Worm (Caenorhabditis elegans) whole organism, late embryonic: ENCODE measurements around the gene dsl-6.

Experiments
- F13H6.1 ChIP-seq: sonication (generic microtip); optimal IDR thresholded peaks from 2 replicates; lab custom pipeline; 2016; ENCODE audit warnings: missing genetic modification characterization, missing compliant biosample characterization
- K02D7.2 ChIP-seq: sonication (generic microtip); optimal IDR thresholded peaks from 2 replicates; lab custom pipeline; 2017; ENCODE audit warnings: mild to moderate bottlenecking, missing genetic modification characterization, missing compliant biosample characterization
- ahr-1 ChIP-seq: sonication (generic microtip); optimal IDR thresholded peaks from 2 replicates; lab custom pipeline; 2016; ENCODE audit warnings: missing genetic modification characterization, missing compliant biosample characterization
- ceh-30 ChIP-seq: fragments of 150-350 bp; optimal IDR thresholded peaks from 2 replicates; lab custom pipeline; 2014; ENCODE audit warnings: missing biosample characterization, missing genetic modification characterization
- ceh-31 ChIP-seq: sonication (generic microtip); optimal IDR thresholded peaks from 2 replicates; lab custom pipeline; 2016; ENCODE audit warnings: missing genetic modification characterization, missing compliant biosample characterization
- ceh-48 ChIP-seq: sonication (generic microtip); optimal IDR thresholded peaks from 2 replicates; lab custom pipeline; 2016; ENCODE audit warnings: missing genetic modification characterization, inconsistent platforms, missing compliant biosample characterization
- ceh-6 ChIP-seq: fragments of 200-800 bp; sonication (Bioruptor generic); optimal IDR thresholded peaks from 2 replicates; lab custom pipeline; 2018; ENCODE audit warnings: mild to moderate bottlenecking, missing genetic modification characterization, missing compliant biosample characterization
- che-1 ChIP-seq: sonication (generic microtip); optimal IDR thresholded peaks from 2 replicates; lab custom pipeline; 2016; ENCODE audit warnings: mild to moderate bottlenecking, missing genetic modification characterization, missing compliant biosample characterization
- dmd-4 ChIP-seq: sonication (generic microtip); optimal IDR thresholded peaks from 2 replicates; lab custom pipeline; 2016; ENCODE audit warnings: borderline replicate concordance, missing genetic modification characterization, missing compliant biosample characterization
- dve-1 ChIP-seq: sonication (generic microtip); optimal IDR thresholded peaks from 2 replicates; lab custom pipeline; 2017; ENCODE audit warnings: antibody characterized with exemption, mild to moderate bottlenecking, missing genetic modification characterization, missing compliant biosample characterization
- elt-2 ChIP-seq: sonication (generic microtip); optimal IDR thresholded peaks from 2 replicates; lab custom pipeline; 2016; ENCODE audit warnings: missing genetic modification reagents, missing genetic modification characterization, missing compliant biosample characterization
- ets-4 ChIP-seq: sonication (generic microtip); optimal IDR thresholded peaks from 2 replicates; lab custom pipeline; 2016; ENCODE audit warnings: missing genetic modification characterization, missing compliant biosample characterization
- fkh-10 ChIP-seq: fragments of 150-350 bp; optimal IDR thresholded peaks from 2 replicates; lab custom pipeline; 2014; ENCODE audit warnings: missing biosample characterization, missing genetic modification reagents, missing genetic modification characterization
- fkh-6 ChIP-seq: sonication (generic microtip); optimal IDR thresholded peaks from 2 replicates; lab custom pipeline; 2016; ENCODE audit warnings: missing genetic modification characterization, missing compliant biosample characterization
- gmeb-2 ChIP-seq: sonication (generic microtip); optimal IDR thresholded peaks from 2 replicates; lab custom pipeline; 2016; ENCODE audit warnings: missing genetic modification characterization, inconsistent platforms, missing compliant biosample characterization
- hlh-13 ChIP-seq: fragments of 200-800 bp; sonication (Bioruptor generic); optimal IDR thresholded peaks from 2 replicates; lab custom pipeline; 2018; ENCODE audit warnings: mild to moderate bottlenecking, missing genetic modification characterization, missing compliant biosample characterization
- mec-3 ChIP-seq: sonication (generic microtip); optimal IDR thresholded peaks from 2 replicates; lab custom pipeline; 2016; ENCODE audit warnings: borderline replicate concordance, missing genetic modification characterization, missing compliant biosample characterization
- nfya-1 ChIP-seq: sonication (generic microtip); optimal IDR thresholded peaks from 2 replicates; lab custom pipeline; 2017; ENCODE audit warnings: missing genetic modification characterization, mild to moderate bottlenecking, missing compliant biosample characterization, antibody characterized with exemption, moderate library complexity
- nhr-232 ChIP-seq: sonication (generic microtip); optimal IDR thresholded peaks from 2 replicates; lab custom pipeline; 2016; ENCODE audit warnings: missing genetic modification characterization, missing compliant biosample characterization
- pag-3 ChIP-seq: sonication (generic microtip); optimal IDR thresholded peaks from 2 replicates; lab custom pipeline; 2016; ENCODE audit warnings: missing compliant biosample characterization, missing genetic modification characterization, borderline replicate concordance
- pat-9 ChIP-seq: fragments of 200-800 bp; sonication (Bioruptor generic); optimal IDR thresholded peaks from 2 replicates; lab custom pipeline; 2018; ENCODE audit warnings: mild to moderate bottlenecking, missing genetic modification characterization, moderate library complexity, missing compliant biosample characterization
- pax-1 ChIP-seq: fragments of 150-350 bp; optimal IDR thresholded peaks from 2 replicates; lab custom pipeline; 2014; ENCODE audit warnings: missing biosample characterization, missing genetic modification characterization
- pha-2 ChIP-seq: sonication (generic microtip); optimal IDR thresholded peaks from 2 replicates; lab custom pipeline; 2017; ENCODE audit warnings: mild to moderate bottlenecking, missing genetic modification characterization, missing compliant biosample characterization
- rnt-1 ChIP-seq: sonication (generic microtip); optimal IDR thresholded peaks from 2 replicates; lab custom pipeline; 2016; ENCODE audit warnings: missing genetic modification characterization, missing compliant biosample characterization
- sdc-2 ChIP-seq: sonication (generic microtip); optimal IDR thresholded peaks from 2 replicates; lab custom pipeline; 2016; ENCODE audit warnings: missing genotype, missing genetic modification characterization, missing compliant biosample characterization
- sox-4 ChIP-seq: sonication (generic microtip); optimal IDR thresholded peaks from 2 replicates; lab custom pipeline; 2017; ENCODE audit warnings: mild to moderate bottlenecking, missing genetic modification characterization, inconsistent platforms, missing compliant biosample characterization
- tbx-2 ChIP-seq: sonication (generic microtip); optimal IDR thresholded peaks from 2 replicates; lab custom pipeline; 2016; ENCODE audit warnings: missing genetic modification characterization, missing compliant biosample characterization
- ttx-3 ChIP-seq: sonication (generic microtip); optimal IDR thresholded peaks from 2 replicates; lab custom pipeline; 2016; ENCODE audit warnings: missing genetic modification reagents, missing genetic modification characterization, missing compliant biosample characterization
- unc-42 ChIP-seq: sonication (generic microtip); optimal IDR thresholded peaks from 2 replicates; lab custom pipeline; 2016; ENCODE audit warnings: missing genotype, missing genetic modification characterization, missing compliant biosample characterization
- unc-55 ChIP-seq: sonication (generic microtip); optimal IDR thresholded peaks from 2 replicates; lab custom pipeline; 2017; ENCODE audit warnings: missing biosample characterization, missing genetic modification reagents, missing genetic modification characterization
- unc-86 ChIP-seq: sonication (generic microtip); optimal IDR thresholded peaks from 2 replicates; lab custom pipeline; 2016; ENCODE audit warnings: missing genetic modification characterization, missing compliant biosample characterization
- ztf-16 ChIP-seq: sonication (generic microtip); optimal IDR thresholded peaks from 2 replicates; lab custom pipeline; 2017; ENCODE audit warnings: missing genetic modification characterization, missing compliant biosample characterization

dsl-6 gene

ce11 chrIV:11377439-11377838, 20.7 kb downstream of the dsl-6 start:
- no peak for TF ChIP-seq pha-2 (tag; lab: Kevin White, UChicago)
- TF ChIP-seq, all 69 proteins: peak for 0

- TF ChIP-seq fkh-6 (no peak), gmeb-2 (no peak), ets-4 (tag; lab: Kevin White, UChicago) (no peak), pag-3 (no peak), ceh-48 (no peak), ztf-16 (no peak), rnt-1 (no peak), ceh-31 (tag; lab: Kevin White, UChicago) (no peak), ttx-3 (tag; lab: Kevin White, UChicago) (no peak), F13H6.1 (tag; lab: Kevin White, UChicago) (no peak)
- TF ChIP-seq, all 69 proteins: peak for 0
Observed at ce11 chrIV:11375713-11376112, 22.4 kb downstream of the dsl-6 start.

ce11 chrIV:11372366-11372997, 25.6 kb downstream of the dsl-6 start, which contains the start of gene cbd-1:
Gene cbd-1 (plus strand): TSS chrIV:11372991.
- TF ChIP-seq elt-2 (no peak), pat-9 (tag; lab: Kevin White, UChicago) (no peak), pax-1 (tag; lab: Kevin White, UChicago) (no peak), ahr-1 (tag; lab: Kevin White, UChicago) (no peak)

ce11 chrIV:11371645-11372044, 26.5 kb downstream of the dsl-6 start, which contains the start of gene sec-31:
Gene sec-31 (minus strand): TSS chrIV:11371792.
- no peak for TF ChIP-seq rnt-1
- no peak for TF ChIP-seq nhr-232 (tag; lab: Kevin White, UChicago)
- no peak for TF ChIP-seq sox-4
- no peak for TF ChIP-seq dmd-4 (tag; lab: Kevin White, UChicago)
- no peak for TF ChIP-seq dve-1 (tag; lab: Kevin White, UChicago)
- no peak for TF ChIP-seq pag-3
- TF ChIP-seq K02D7.2 (tag; lab: Kevin White, UChicago), result no peak
- TF ChIP-seq pat-9 (tag; lab: Kevin White, UChicago), result no peak
- TF ChIP-seq F13H6.1 (tag; lab: Kevin White, UChicago), result no peak
- no peak for TF ChIP-seq unc-42
- TF ChIP-seq che-1 (tag; lab: Kevin White, UChicago), result no peak
- no peak for TF ChIP-seq ceh-30
- no peak for TF ChIP-seq mec-3 (tag; lab: Kevin White, UChicago)
- TF ChIP-seq ets-4 (tag; lab: Kevin White, UChicago), result no peak

DNA sequence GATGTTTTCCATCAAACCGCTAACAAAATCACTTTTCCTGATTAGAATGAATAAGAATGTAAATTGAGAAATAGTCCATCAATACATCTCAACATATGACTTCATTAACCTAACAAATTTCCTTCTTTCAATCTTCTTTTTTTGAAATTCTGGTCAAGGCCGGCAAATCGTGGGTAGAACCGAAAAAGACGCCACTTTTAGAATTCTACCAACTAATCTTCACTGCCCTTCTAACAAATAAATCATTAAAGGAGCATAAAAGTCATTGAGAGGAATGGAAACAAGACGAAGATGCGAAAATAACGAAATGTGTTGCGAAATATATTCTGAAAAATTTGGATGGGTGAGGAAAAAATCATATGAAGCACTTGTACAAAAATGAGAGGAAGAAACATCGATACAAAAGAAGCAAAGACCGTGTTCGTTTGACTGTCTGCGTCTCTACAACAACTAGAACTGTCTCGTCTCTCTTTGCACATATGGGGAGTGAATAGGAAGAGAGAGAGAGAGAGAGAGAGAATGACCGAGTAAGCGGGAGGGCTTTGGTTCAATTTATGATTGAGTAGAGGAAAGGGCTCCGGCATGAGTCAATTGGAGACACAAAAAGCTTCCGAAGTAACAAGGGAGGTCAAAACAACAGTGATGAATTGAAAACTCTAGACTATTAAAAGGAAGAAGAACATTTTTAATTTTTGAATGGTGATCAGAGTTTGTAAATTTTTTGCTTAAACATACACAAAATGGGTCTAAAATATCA, 34.1 kb downstream of the dsl-6 start:
- TF ChIP-seq tbx-2 (tag; lab: Kevin White, UChicago), result peak; percentile 0
- peak; percentile 5 for TF ChIP-seq nfya-1
- TF ChIP-seq sdc-2, result no peak

ce11 chrIV:11361409-11361808, 36.7 kb downstream of the dsl-6 start, which contains the start of gene T01G1.4:
Gene T01G1.4 (minus strand): TSS chrIV:11361509.
- TF ChIP-seq unc-55 (GFP tag; lab: Kevin White, UChicago) (no peak), fkh-10 (GFP tag; lab: Kevin White, UChicago) (no peak), unc-86 (tag; lab: Kevin White, UChicago) (no peak), hlh-13 (GFP tag; lab: Kevin White, UChicago) (no peak), ets-4 (tag; lab: Kevin White, UChicago) (no peak), pha-2 (tag; lab: Kevin White, UChicago) (no peak), ceh-6 (no peak)
